Worm (Caenorhabditis elegans): Measurements from ENCODE around the gene R144.12.
"Not testable (repeated sequence)": the region's sequence is repeated elsewhere in the genome, so short reads cannot be mapped to it uniquely, and the experiment has no call there.

R144.12 gene

ce11 chrIII:5006881-5007280, at the start of gene R144.12:
TSS of gene R144.12 (minus strand) at chrIII:5006981.
- TF ChIP-seq pes-1 (GFP tag; IDR thresholded peaks at IDR 0.05) (no peak), scrt-1 (GFP tag; IDR thresholded peaks at IDR 0.05) (no peak), hmbx-1 (tag; optimal IDR thresholded peaks at IDR 0.05) (no peak)

DNA sequence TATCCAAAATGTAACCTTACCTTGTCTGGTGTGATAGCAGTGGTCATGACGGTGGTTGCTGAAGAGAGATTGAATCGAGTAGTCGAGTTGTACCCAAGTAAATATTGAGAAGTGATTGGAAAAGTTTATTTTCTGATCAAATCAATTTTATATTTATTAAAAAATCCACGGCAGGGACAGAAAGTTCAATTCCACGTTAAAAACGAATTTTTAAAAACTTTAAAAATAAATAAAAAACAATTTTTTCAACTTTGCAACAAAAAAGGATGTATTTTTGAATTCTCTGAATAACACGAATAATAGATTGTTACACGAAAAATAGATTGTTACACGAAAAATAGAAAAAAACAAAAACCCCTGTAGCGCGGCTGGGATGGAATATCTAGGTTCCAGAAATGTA, 48.9 kb upstream of the R144.12 start, which contains the start of gene C45G9.9:
Gene C45G9.9, minus strand, starts transcription at position 101 of the 400 bp plus-strand sequence.
- TF ChIP-seq ets-7 (tag; optimal IDR thresholded peaks at IDR 0.05); sea-1 (GFP tag; conservative IDR thresholded peaks at IDR 0.05); hnd-1 (tag; optimal IDR thresholded peaks at IDR 0.05): not testable (repeated sequence)

DNA sequence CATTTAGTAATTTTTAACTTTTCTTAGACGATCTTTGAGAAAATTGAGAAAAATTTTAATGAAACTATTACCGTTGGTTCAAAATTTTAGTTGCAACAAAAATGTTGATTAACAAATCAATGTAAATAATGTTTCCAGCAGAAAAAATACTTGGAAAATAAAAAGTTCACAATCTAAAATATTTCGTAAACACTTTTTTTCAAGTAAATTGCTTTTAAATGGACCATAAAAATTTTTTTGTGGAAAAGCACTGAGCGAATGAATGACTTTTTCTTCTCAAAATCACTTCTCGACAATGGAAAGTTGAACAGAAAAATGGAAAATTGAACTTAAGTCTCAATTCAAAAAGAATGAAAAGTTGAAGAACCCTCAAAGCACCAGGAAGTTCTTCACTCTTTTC, 46.8 kb upstream of the R144.12 start, which contains the start of gene C45G9.8:
Gene C45G9.8, minus strand, starts transcription at position 101 of the 400 bp plus-strand sequence.
- no peak for TF ChIP-seq ceh-13 (GFP tag; optimal IDR thresholded peaks at IDR 0.05)
- no peak for TF ChIP-seq hmg-4 (GFP tag; optimal IDR thresholded peaks at IDR 0.05)

DNA sequence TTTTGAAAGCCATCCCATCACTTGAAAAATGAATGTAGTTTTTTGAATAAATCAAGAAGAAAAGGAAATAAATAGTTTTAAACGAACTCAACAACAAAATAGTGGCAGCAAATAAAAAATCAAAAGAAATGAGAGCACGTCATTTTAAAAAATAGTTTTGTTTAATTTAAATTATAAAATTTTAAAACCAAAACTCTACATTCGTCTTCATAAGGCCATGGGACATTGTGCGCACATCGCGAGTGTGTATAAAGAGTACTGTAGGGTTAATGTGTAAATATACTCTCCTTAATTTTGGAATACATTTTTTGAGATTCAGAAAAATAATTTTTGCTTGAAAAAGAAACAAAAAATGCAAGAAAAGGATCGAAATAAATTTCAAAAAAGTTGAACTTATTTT, 45.2 kb upstream of the R144.12 start, which contains the start of gene C45G9.15:
Gene C45G9.15, minus strand, starts transcription at position 101 of the 400 bp plus-strand sequence.
- TF ChIP-seq ceh-13 (GFP tag; optimal IDR thresholded peaks at IDR 0.05), result no peak

DNA sequence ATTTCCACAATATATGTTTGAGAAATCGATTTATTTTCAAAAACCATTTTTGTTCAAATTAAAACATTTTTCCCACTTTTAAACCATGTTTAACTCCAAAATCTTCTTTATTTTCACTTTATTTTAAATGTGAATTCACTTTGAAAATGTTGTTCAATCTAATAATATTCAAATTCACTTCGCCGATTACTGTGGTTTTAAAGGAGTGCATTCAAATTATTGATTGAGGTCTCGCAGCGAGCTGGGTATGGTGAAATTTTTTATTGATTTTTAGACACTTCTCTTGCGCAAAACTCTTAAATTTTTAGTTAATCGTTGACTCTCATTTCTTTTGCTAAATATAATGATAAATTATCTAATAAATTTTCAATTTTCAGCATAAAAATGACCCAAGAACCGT, 41.0 kb upstream of the R144.12 start, which contains the start of gene C45G9.5:
Gene C45G9.5, plus strand, starts transcription at position 378 of the 400 bp plus-strand sequence.
- no peak for TF ChIP-seq ceh-36 (tag; optimal IDR thresholded peaks at IDR 0.05)
- no peak for TF ChIP-seq tbx-11 (GFP tag; IDR thresholded peaks at IDR 0.05)
- no peak for TF ChIP-seq aly-1 (tag; optimal IDR thresholded peaks at IDR 0.05)
- TF ChIP-seq hnd-1 (tag; optimal IDR thresholded peaks at IDR 0.05), result no peak
- no peak for TF ChIP-seq B0310.2 (tag; optimal IDR thresholded peaks at IDR 0.05)
- TF ChIP-seq ets-7 (tag; optimal IDR thresholded peaks at IDR 0.05), result no peak
- TF ChIP-seq tbx-37 (GFP tag; conservative IDR thresholded peaks at IDR 0.05), result no peak
- no peak for TF ChIP-seq ceh-13 (GFP tag; optimal IDR thresholded peaks at IDR 0.05)
- TF ChIP-seq hmg-4 (GFP tag; optimal IDR thresholded peaks at IDR 0.05), result no peak
- TF ChIP-seq tra-4 (tag; optimal IDR thresholded peaks at IDR 0.05), result no peak

DNA sequence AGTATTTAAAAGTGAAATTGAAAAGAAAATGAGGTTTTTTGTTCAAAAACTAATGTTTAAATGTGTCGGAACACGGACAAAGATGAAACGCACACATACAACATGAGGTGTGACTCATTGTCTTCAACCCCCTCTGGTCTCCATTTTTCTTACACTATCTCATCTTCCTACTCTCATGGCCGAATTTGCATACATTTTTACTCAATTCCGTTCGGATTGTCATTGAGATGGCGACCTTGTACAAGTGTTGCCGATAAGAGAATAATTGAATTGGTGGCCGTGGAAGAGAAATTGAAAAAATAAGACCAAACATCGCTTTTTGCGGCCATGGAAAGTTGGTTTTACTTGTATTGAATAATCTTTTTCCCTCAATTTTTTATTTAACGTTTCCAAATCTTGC, 40.4 kb upstream of the R144.12 start, which contains the start of gene txbp-3:
Gene txbp-3, minus strand, starts transcription at position 285 of the 400 bp plus-strand sequence.
- TF ChIP-seq hmg-4 (GFP tag; optimal IDR thresholded peaks at IDR 0.05) (no peak), pes-1 (GFP tag; IDR thresholded peaks at IDR 0.05) (no peak)

- TF ChIP-seq aly-1 (tag; optimal IDR thresholded peaks at IDR 0.05) (no peak), ceh-13 (GFP tag; optimal IDR thresholded peaks at IDR 0.05) (no peak), ama-1 (optimal IDR thresholded peaks at IDR 0.05) (no peak), ets-7 (tag; optimal IDR thresholded peaks at IDR 0.05) (no peak), hmg-4 (GFP tag; optimal IDR thresholded peaks at IDR 0.05) (no peak), hnd-1 (tag; optimal IDR thresholded peaks at IDR 0.05) (no peak), B0310.2 (tag; optimal IDR thresholded peaks at IDR 0.05) (no peak), ceh-36 (tag; optimal IDR thresholded peaks at IDR 0.05) (no peak), pes-1 (GFP tag; IDR thresholded peaks at IDR 0.05) (no peak), tra-4 (tag; optimal IDR thresholded peaks at IDR 0.05) (no peak), hmbx-1 (tag; optimal IDR thresholded peaks at IDR 0.05) (no peak), sea-1 (GFP tag; conservative IDR thresholded peaks at IDR 0.05) (no peak), flt-1 (GFP tag; IDR thresholded peaks at IDR 0.05) (no peak), tbx-37 (GFP tag; conservative IDR thresholded peaks at IDR 0.05) (no peak), scrt-1 (GFP tag; IDR thresholded peaks at IDR 0.05) (no peak), tbx-11 (GFP tag; IDR thresholded peaks at IDR 0.05) (no peak), F13C5.2 (tag; optimal IDR thresholded peaks at IDR 0.05) (no peak)
Observed at ce11 chrIII:5044709-5045108, 37.9 kb upstream of the R144.12 start, which contains the start of gene C45G9.14. TSS of gene C45G9.14 (plus strand) at chrIII:5045009.

DNA sequence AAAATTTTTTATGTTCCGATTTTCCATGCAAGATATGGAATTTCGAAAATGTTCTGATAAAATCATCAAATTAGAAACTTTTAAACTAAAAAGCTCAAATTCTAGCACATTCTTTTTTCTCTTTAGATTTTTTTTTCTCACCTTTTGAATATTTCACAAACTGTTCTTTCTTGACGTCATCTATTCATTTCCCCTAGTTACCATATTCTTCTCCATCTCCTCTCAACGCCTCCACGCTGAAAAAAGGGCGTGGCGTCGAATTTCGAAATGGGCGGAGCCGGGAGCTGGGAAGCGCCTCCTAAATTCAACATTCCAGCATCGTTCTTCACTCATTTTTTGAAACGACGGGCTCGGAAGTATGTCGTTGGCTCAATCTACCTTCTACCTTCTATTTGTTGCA, 35.3 kb upstream of the R144.12 start, which contains the start of gene nlp-43:
Gene nlp-43, plus strand, starts transcription at position 301 of the 400 bp plus-strand sequence.
- TF ChIP-seq B0310.2 (tag; optimal IDR thresholded peaks at IDR 0.05) (no peak), flt-1 (GFP tag; IDR thresholded peaks at IDR 0.05) (no peak), hmbx-1 (tag; optimal IDR thresholded peaks at IDR 0.05) (no peak), ceh-36 (tag; optimal IDR thresholded peaks at IDR 0.05) (no peak), scrt-1 (GFP tag; IDR thresholded peaks at IDR 0.05) (no peak), pes-1 (GFP tag; IDR thresholded peaks at IDR 0.05) (no peak), tbx-11 (GFP tag; IDR thresholded peaks at IDR 0.05) (no peak), ets-7 (tag; optimal IDR thresholded peaks at IDR 0.05) (no peak), tra-4 (tag; optimal IDR thresholded peaks at IDR 0.05) (no peak), aly-1 (tag; optimal IDR thresholded peaks at IDR 0.05) (no peak), tbx-37 (GFP tag; conservative IDR thresholded peaks at IDR 0.05) (no peak), hmg-4 (GFP tag; optimal IDR thresholded peaks at IDR 0.05) (no peak), hnd-1 (tag; optimal IDR thresholded peaks at IDR 0.05) (no peak), ama-1 (optimal IDR thresholded peaks at IDR 0.05) (no peak), F13C5.2 (tag; optimal IDR thresholded peaks at IDR 0.05) (no peak)

DNA sequence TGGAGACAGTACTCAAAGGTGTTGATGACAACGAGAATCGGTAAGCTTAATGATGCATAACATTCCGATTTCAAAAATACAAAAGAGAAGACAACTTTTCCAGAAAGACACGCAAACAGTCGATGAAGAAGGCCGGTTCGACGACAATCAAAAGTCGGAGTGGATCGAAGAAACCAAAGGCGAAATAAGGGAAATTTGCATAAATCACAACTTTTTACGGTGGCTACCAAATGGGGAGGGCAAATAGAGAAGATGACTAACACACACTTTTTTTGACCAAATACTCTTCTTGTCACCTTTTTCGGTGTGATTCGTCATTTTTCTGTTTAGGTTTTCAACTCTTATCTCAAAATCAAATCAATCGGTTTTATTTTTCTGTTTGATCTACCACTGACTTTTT, 29.4 kb upstream of the R144.12 start, which contains the start of gene C45G9.6:
Gene C45G9.6, plus strand, starts transcription at position 301 of the 400 bp plus-strand sequence.
- no peak for TF ChIP-seq ama-1 (optimal IDR thresholded peaks at IDR 0.05)
